Fruit fly (Drosophila melanogaster) whole organism, embryonic: ENCODE measurements around the gene Fer2LCH.

ENCODE experiments used
- CG10979 ChIP-seq: fragments of 200-800 bp; sonication (Bioruptor generic); optimal IDR thresholded peaks from 2 replicates; lab custom pipeline; 2018; ENCODE audit warnings: missing biosample characterization, mild to moderate bottlenecking, missing genetic modification characterization, moderate library complexity
- CG11247 ChIP-seq: fragments of 200-800 bp; sonication (Bioruptor generic); IDR thresholded peaks from 2 replicates; pipeline ENCODE4 v1.3.6; 2022; ENCODE audit warnings: missing biosample characterization, missing genetic modification characterization
- CG11723 ChIP-seq: fragments of 200-800 bp; sonication (Bioruptor generic); optimal IDR thresholded peaks from 2 replicates; lab custom pipeline; 2017; ENCODE audit warnings: missing biosample characterization, mild to moderate bottlenecking, missing genetic modification characterization
- CG12071 ChIP-seq: fragments of 200-800 bp; sonication (Bioruptor generic); optimal IDR thresholded peaks from 3 replicates; lab custom pipeline; 2018; ENCODE audit warnings: missing biosample characterization, mild to moderate bottlenecking, missing genetic modification characterization
- CG14014 ChIP-seq: fragments of 200-800 bp; sonication (Bioruptor generic); IDR thresholded peaks from 2 replicates; pipeline ENCODE4 v1.3.6; 2022; ENCODE audit warnings: missing biosample characterization, missing genetic modification characterization
- CG14667 ChIP-seq: fragments of 200-800 bp; sonication (Bioruptor generic); IDR thresholded peaks from 2 replicates; pipeline ENCODE4 v1.3.6; 2022; ENCODE audit warnings: missing biosample characterization, missing genetic modification characterization
- CG15479 ChIP-seq: fragments of 200-800 bp; sonication (Bioruptor generic); optimal IDR thresholded peaks from 3 replicates; lab custom pipeline; 2019; ENCODE audit warnings: missing biosample characterization, mild to moderate bottlenecking, missing genetic modification characterization, moderate library complexity
- CG16779 ChIP-seq: fragments of 200-800 bp; sonication (Bioruptor generic); IDR thresholded peaks from 2 replicates; pipeline ENCODE4 v1.3.6; 2022; ENCODE audit warnings: missing biosample characterization, missing genetic modification characterization
- CG16813 ChIP-seq: fragments of 200-800 bp; sonication (Bioruptor generic); IDR thresholded peaks from 3 replicates; pipeline ENCODE4 v1.3.6; 2022; ENCODE audit warnings: missing biosample characterization, missing genetic modification characterization; ENCODE audit not compliant: partially characterized antibody
- CG16863 ChIP-seq: fragments of 200-800 bp; sonication (Bioruptor generic); optimal IDR thresholded peaks from 3 replicates; lab custom pipeline; 2016; ENCODE audit warnings: missing biosample characterization, missing genetic modification characterization
- CG17186 ChIP-seq: fragments of 200-800 bp; sonication (Bioruptor generic); optimal IDR thresholded peaks from 3 replicates; lab custom pipeline; 2017; ENCODE audit warnings: missing biosample characterization, missing genetic modification reagents, missing genetic modification characterization
- CG17612 ChIP-seq: fragments of 200-800 bp; sonication (Bioruptor generic); IDR thresholded peaks from 2 replicates; pipeline ENCODE4 v1.3.6; 2022; ENCODE audit warnings: missing biosample characterization, missing genetic modification characterization
- CG18599 ChIP-seq: fragments of 200-800 bp; sonication (Bioruptor generic); optimal IDR thresholded peaks from 3 replicates; lab custom pipeline; 2017; ENCODE audit warnings: missing biosample characterization, missing genetic modification characterization, mild to moderate bottlenecking, moderate library complexity, missing genetic modification reagents
- CG31441 ChIP-seq: fragments of 200-800 bp; sonication (Bioruptor generic); IDR thresholded peaks from 2 replicates; pipeline ENCODE4 v1.3.6; 2022; ENCODE audit warnings: missing biosample characterization, missing genetic modification characterization
- CG42726 ChIP-seq: fragments of 200-800 bp; sonication (Bioruptor generic); IDR thresholded peaks from 2 replicates; pipeline ENCODE4 v1.3.6; 2022; ENCODE audit warnings: missing biosample characterization, missing genetic modification characterization; ENCODE audit not compliant: partially characterized antibody
- CG4360 ChIP-seq: fragments of 200-800 bp; sonication (Bioruptor generic); IDR thresholded peaks from 2 replicates; pipeline ENCODE4 v1.3.6; 2022; ENCODE audit warnings: missing biosample characterization, missing genetic modification characterization
- CG43689 ChIP-seq: fragments of 200-800 bp; sonication (Bioruptor generic); IDR thresholded peaks from 2 replicates; pipeline ENCODE4 v1.3.6; 2022; ENCODE audit warnings: missing biosample characterization, missing genetic modification characterization
- CG4424 ChIP-seq: fragments of 200-800 bp; sonication (Bioruptor generic); optimal IDR thresholded peaks from 3 replicates; lab custom pipeline; 2016; ENCODE audit warnings: missing biosample characterization, missing genetic modification characterization
- CG5180 ChIP-seq: fragments of 200-800 bp; sonication (Bioruptor generic); optimal IDR thresholded peaks from 3 replicates; lab custom pipeline; 2017; ENCODE audit warnings: missing biosample characterization, missing genetic modification characterization, mild to moderate bottlenecking, moderate library complexity, missing genetic modification reagents
- CG6175 ChIP-seq: fragments of 200-800 bp; sonication (Bioruptor generic); IDR thresholded peaks from 3 replicates; pipeline ENCODE4 v1.3.6; 2022; ENCODE audit warnings: missing biosample characterization, missing genetic modification characterization
- CG6272 ChIP-seq: fragments of 200-800 bp; sonication (Bioruptor generic); IDR thresholded peaks from 2 replicates; pipeline ENCODE4 v1.3.6; 2022; ENCODE audit warnings: missing biosample characterization, missing genetic modification characterization
- CG7556 ChIP-seq: fragments of 200-800 bp; sonication (Bioruptor generic); optimal IDR thresholded peaks from 2 replicates; lab custom pipeline; 2017; ENCODE audit warnings: missing biosample characterization, mild to moderate bottlenecking, missing genetic modification characterization
- CG8478 ChIP-seq: fragments of >200 bp; optimal IDR thresholded peaks from 2 replicates; lab custom pipeline; 2018
- Dek ChIP-seq: fragments of 200-800 bp; sonication (Bioruptor generic); optimal IDR thresholded peaks from 3 replicates; lab custom pipeline; 2019; ENCODE audit warnings: missing biosample characterization, mild to moderate bottlenecking, missing genetic modification characterization, moderate library complexity
- Ets65A ChIP-seq: fragments of 200-800 bp; sonication (Bioruptor generic); peaks from one replicate; lab custom pipeline; 2016; ENCODE audit warnings: missing biosample characterization, missing genetic modification characterization
- Fer2 ChIP-seq: fragments of 200-800 bp; sonication (Bioruptor generic); optimal IDR thresholded peaks from 2 replicates; lab custom pipeline; 2018; ENCODE audit warnings: missing biosample characterization, mild to moderate bottlenecking, missing genetic modification characterization, moderate library complexity
- HHEX ChIP-seq: fragments of 200-800 bp; sonication (Bioruptor generic); optimal IDR thresholded peaks from 3 replicates; lab custom pipeline; 2017; ENCODE audit warnings: missing biosample characterization, mild to moderate bottlenecking, missing genetic modification characterization, missing genetic modification reagents
- Hmx ChIP-seq: fragments of 200-800 bp; sonication (Bioruptor generic); optimal IDR thresholded peaks from 2 replicates; lab custom pipeline; 2016; ENCODE audit warnings: missing biosample characterization, missing genetic modification characterization
- Hr51 ChIP-seq, 2 experiments: fragments of 200-800 bp; sonication (Bioruptor generic); optimal IDR thresholded peaks; 2 replicates in 1 of 2; 3 replicates in 1 of 2; lab custom pipeline; 2016 to 2018; ENCODE audit warnings: missing biosample characterization in 2 of 2, missing genetic modification characterization in 2 of 2, mild to moderate bottlenecking in 1 of 2, moderate library complexity in 1 of 2
- Lpt ChIP-seq: fragments of >200 bp; optimal IDR thresholded peaks from 2 replicates; lab custom pipeline; 2018; ENCODE audit warnings: missing biosample characterization, missing genetic modification characterization
- Med ChIP-seq: fragments of 200-800 bp; sonication (Bioruptor generic); peaks from one replicate; lab custom pipeline; 2016; ENCODE audit warnings: missing biosample characterization, missing genetic modification characterization, mild to moderate bottlenecking, inconsistent platforms, moderate library complexity
- NK7.1 ChIP-seq: fragments of 200-800 bp; sonication (Bioruptor generic); optimal IDR thresholded peaks from 3 replicates; lab custom pipeline; 2016; ENCODE audit warnings: missing biosample characterization, missing genetic modification characterization
- Poxn ChIP-seq: fragments of 200-800 bp; sonication (Bioruptor generic); IDR thresholded peaks from 2 replicates; pipeline ENCODE4 v1.3.6; 2022; ENCODE audit warnings: missing biosample characterization, missing genetic modification characterization
- Xbp1 ChIP-seq: fragments of 200-800 bp; sonication (Bioruptor generic); optimal IDR thresholded peaks from 3 replicates; lab custom pipeline; 2016; ENCODE audit warnings: missing biosample characterization, mild to moderate bottlenecking, missing genetic modification characterization
- ash1 ChIP-seq: fragments of 200-800 bp; sonication (Bioruptor generic); optimal IDR thresholded peaks from 2 replicates; lab custom pipeline; 2018; ENCODE audit warnings: missing biosample characterization, mild to moderate bottlenecking, missing genetic modification characterization
- br ChIP-seq: fragments of >200 bp; optimal IDR thresholded peaks from 2 replicates; lab custom pipeline; 2017
- croc ChIP-seq: fragments of 200-800 bp; sonication (Bioruptor generic); conservative IDR thresholded peaks from 3 replicates; pipeline ENCODE4 v1.3.6; 2022; ENCODE audit warnings: missing biosample characterization, missing genetic modification characterization
- dan ChIP-seq: fragments of 200-800 bp; sonication (Bioruptor generic); IDR thresholded peaks from 2 replicates; pipeline ENCODE4 v1.3.6; 2022; ENCODE audit warnings: missing biosample characterization, missing genetic modification characterization
- fu2 ChIP-seq: fragments of 200-800 bp; sonication (Bioruptor generic); optimal IDR thresholded peaks from 2 replicates; lab custom pipeline; 2016; ENCODE audit warnings: missing biosample characterization, missing genetic modification characterization
- gro ChIP-seq: fragments of 200-800 bp; sonication (Bioruptor generic); optimal IDR thresholded peaks from 2 replicates; lab custom pipeline; 2016; ENCODE audit warnings: missing biosample characterization, missing genetic modification characterization
- gsb-n ChIP-seq: fragments of 200-800 bp; sonication (Bioruptor generic); optimal IDR thresholded peaks from 3 replicates; lab custom pipeline; 2018; ENCODE audit warnings: missing biosample characterization, mild to moderate bottlenecking, missing genetic modification characterization
- knrl ChIP-seq: fragments of 200-800 bp; sonication (Bioruptor generic); IDR thresholded peaks from 3 replicates; pipeline ENCODE4 v1.3.6; 2022; ENCODE audit warnings: missing biosample characterization, missing genetic modification characterization; ENCODE audit not compliant: partially characterized antibody
- mld ChIP-seq: fragments of 200-800 bp; sonication (Bioruptor generic); IDR thresholded peaks from 3 replicates; pipeline ENCODE4 v1.3.6; 2022; ENCODE audit warnings: missing biosample characterization, missing genetic modification characterization; ENCODE audit not compliant: partially characterized antibody
- nom ChIP-seq: fragments of 200-800 bp; sonication (Bioruptor generic); optimal IDR thresholded peaks from 2 replicates; lab custom pipeline; 2017; ENCODE audit warnings: missing biosample characterization, missing genetic modification characterization, mild to moderate bottlenecking, moderate library complexity, missing genetic modification reagents
- pho ChIP-seq: fragments of 200-800 bp; sonication (Bioruptor generic); optimal IDR thresholded peaks from 2 replicates; lab custom pipeline; 2016; ENCODE audit warnings: missing biosample characterization, missing genetic modification characterization
- sens-2 ChIP-seq: fragments of 200-800 bp; sonication (Bioruptor generic); IDR thresholded peaks from 2 replicates; pipeline ENCODE4 v1.3.6; 2022; ENCODE audit warnings: missing biosample characterization, missing genetic modification characterization
- sima ChIP-seq: fragments of 200-800 bp; sonication (Bioruptor generic); optimal IDR thresholded peaks from 2 replicates; lab custom pipeline; 2016; ENCODE audit warnings: missing biosample characterization, missing genetic modification characterization
- sisA ChIP-seq: fragments of 200-800 bp; sonication (Bioruptor generic); IDR thresholded peaks from 2 replicates; pipeline ENCODE4 v1.3.6; 2022; ENCODE audit warnings: missing biosample characterization, missing genetic modification characterization
- trh ChIP-seq: fragments of 200-800 bp; sonication (Bioruptor generic); optimal IDR thresholded peaks from 2 replicates; lab custom pipeline; 2016; ENCODE audit warnings: missing biosample characterization, missing genetic modification characterization
- ttk ChIP-seq: fragments of 200-800 bp; sonication (Bioruptor generic); IDR thresholded peaks from 2 replicates; pipeline ENCODE4 v2.1.2; 2022; ENCODE audit warnings: missing biosample characterization, missing genetic modification characterization
- usp ChIP-seq: fragments of >200 bp; optimal IDR thresholded peaks from 2 replicates; lab custom pipeline; 2017; ENCODE audit warnings: missing biosample characterization, missing genetic modification characterization
- wor ChIP-seq: fragments of 200-800 bp; sonication (Bioruptor generic); IDR thresholded peaks from 2 replicates; pipeline ENCODE4 v1.3.6; 2022; ENCODE audit warnings: missing biosample characterization, missing genetic modification characterization
- z ChIP-seq: fragments of 200-800 bp; sonication (Bioruptor generic); IDR thresholded peaks from 3 replicates; pipeline ENCODE4 v1.3.6; 2022; ENCODE audit warnings: missing biosample characterization, missing genetic modification characterization

Fer2LCH gene

DNA sequence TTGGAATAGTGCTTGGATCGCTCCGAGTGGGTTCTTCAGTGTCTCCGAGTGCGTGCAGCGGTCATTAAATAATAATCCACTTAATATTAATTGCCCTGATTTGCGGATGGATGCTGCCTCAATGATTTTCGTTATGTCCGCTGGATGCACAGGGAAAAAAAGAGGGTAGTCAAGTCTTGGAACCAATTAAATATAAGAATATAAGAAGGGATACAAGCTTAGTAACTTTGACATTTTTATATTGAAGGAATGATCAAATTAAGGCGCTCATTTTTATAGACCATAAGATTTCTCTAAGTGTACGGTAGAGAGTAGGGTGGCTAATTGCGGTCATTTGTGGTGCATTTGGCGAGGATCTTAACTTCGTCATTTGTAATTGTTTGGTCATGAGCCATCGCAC lies 4.3 kb downstream of the Fer2LCH start (continued):
- TF ChIP-seq Poxn (GFP tag; lab: Robert Waterston, UW) (no peak), Med (peak; percentile 73), CG7556 (GFP tag; lab: Kevin White, UChicago) (no peak), CG5180 (GFP tag; lab: Kevin White, UChicago) (no peak), usp (GFP tag; lab: Kevin White, UChicago) (no peak), Ets65A (peak; percentile 74), CG4424 (GFP tag; lab: Kevin White, UChicago) (no peak), Xbp1 (GFP tag; lab: Kevin White, UChicago) (peak; percentile 6), mld (no peak), ash1 (GFP tag; lab: Kevin White, UChicago) (no peak), CG11247 (no peak), CG17186 (GFP tag; lab: Kevin White, UChicago) (no peak), CG31441 (GFP tag; lab: Robert Waterston, UW) (0 out of 2 replicates have a peak, but pooled peaks have one; percentile 14), CG17612 (GFP tag; lab: Robert Waterston, UW) (no peak), wor (GFP tag; lab: Robert Waterston, UW) (no peak), trh (GFP tag; lab: Kevin White, UChicago) (no peak), gsb-n (no peak), Hmx (GFP tag; lab: Kevin White, UChicago) (no peak), knrl (no peak), CG8478 (lab: Kevin White, UChicago) (no peak), CG6175 (GFP tag; lab: Robert Waterston, UW) (no peak), CG42726 (GFP tag; lab: Robert Waterston, UW) (no peak), CG12071 (GFP tag; lab: Kevin White, UChicago) (no peak), pho (GFP tag; lab: Kevin White, UChicago) (no peak), gro (GFP tag; lab: Kevin White, UChicago) (no peak), CG16779 (GFP tag; lab: Robert Waterston, UW) (no peak), CG43689 (GFP tag; lab: Robert Waterston, UW) (no peak), CG18599 (GFP tag; lab: Kevin White, UChicago) (peak; percentile 6), Dek (tag; lab: Kevin White, UChicago) (no peak), sisA (GFP tag; lab: Robert Waterston, UW) (no peak), fu2 (no peak), br (lab: Kevin White, UChicago) (no peak), HHEX (GFP tag; lab: Kevin White, UChicago) (no peak), sima (GFP tag; lab: Kevin White, UChicago) (no peak), CG14667 (no peak), nom (GFP tag; lab: Kevin White, UChicago) (no peak), NK7.1 (GFP tag; lab: Kevin White, UChicago) (no peak), Lpt (GFP tag; lab: Kevin White, UChicago) (no peak), CG16863 (GFP tag; lab: Kevin White, UChicago) (no peak), CG10979 (tag; lab: Kevin White, UChicago) (peak; percentile 38), CG14014 (GFP tag; lab: Robert Waterston, UW) (no peak), CG15479 (GFP tag; lab: Kevin White, UChicago) (no peak), z (GFP tag; lab: Robert Waterston, UW) (no peak), CG16813 (GFP tag; lab: Robert Waterston, UW) (no peak), CG6272 (GFP tag; lab: Robert Waterston, UW) (no peak), CG11723 (no peak), Hr51 (GFP tag; optimal IDR thresholded peaks at IDR 0.05; lab: Kevin White, UChicago) (no peak), Fer2 (tag; lab: Kevin White, UChicago) (no peak), croc (GFP tag; lab: Robert Waterston, UW) (no peak), dan (GFP tag; lab: Robert Waterston, UW) (no peak), CG4360 (no peak), ttk (GFP tag; lab: Robert Waterston, UW) (no peak), sens-2 (no peak)
